Fruit fly (Drosophila melanogaster) whole organism, embryonic: ENCODE results near the gene Chd64.

Source experiments
- Adf1 ChIP-seq: fragments of 200-800 bp; sonication (Bioruptor generic); IDR thresholded peaks from 2 replicates; pipeline ENCODE4 v1.3.6; 2022; ENCODE audit warnings: missing biosample characterization, missing genetic modification characterization
- Atf3 ChIP-seq: fragments of 200-800 bp; sonication (Bioruptor generic); optimal IDR thresholded peaks from 3 replicates; lab custom pipeline; 2016; ENCODE audit warnings: missing biosample characterization, missing genetic modification characterization
- BEAF-32 ChIP-seq: fragments of 200-800 bp; sonication (Bioruptor generic); optimal IDR thresholded peaks from 3 replicates; lab custom pipeline; 2017; ENCODE audit warnings: missing biosample characterization, missing genetic modification characterization, mild to moderate bottlenecking, moderate library complexity, missing genetic modification reagents
- CG10565 ChIP-seq: fragments of 200-800 bp; sonication (Bioruptor generic); optimal IDR thresholded peaks from 3 replicates; lab custom pipeline; 2016; ENCODE audit warnings: missing biosample characterization, mild to moderate bottlenecking, missing genetic modification characterization
- CG11085 ChIP-seq: fragments of 200-800 bp; sonication (Bioruptor generic); IDR thresholded peaks from 2 replicates; pipeline ENCODE4 v1.3.6; 2022; ENCODE audit warnings: missing biosample characterization, missing genetic modification characterization
- CG12155 ChIP-seq: fragments of 200-800 bp; sonication (Bioruptor generic); optimal IDR thresholded peaks from 3 replicates; lab custom pipeline; 2016; ENCODE audit warnings: missing biosample characterization, missing genetic modification characterization
- CG12236 ChIP-seq: fragments of 200-800 bp; sonication (Bioruptor generic); optimal IDR thresholded peaks from 2 replicates; lab custom pipeline; 2016; ENCODE audit warnings: missing biosample characterization, missing genetic modification characterization
- CG14710 ChIP-seq: fragments of 200-800 bp; sonication (Bioruptor generic); optimal IDR thresholded peaks from 3 replicates; lab custom pipeline; 2019; ENCODE audit warnings: missing biosample characterization, mild to moderate bottlenecking, missing genetic modification characterization, moderate library complexity
- CG14860 ChIP-seq: fragments of 200-800 bp; sonication (Bioruptor generic); IDR thresholded peaks from 3 replicates; pipeline ENCODE4 v1.3.6; 2022; ENCODE audit warnings: missing biosample characterization, missing genetic modification characterization; ENCODE audit not compliant: partially characterized antibody
- CG14965 ChIP-seq: fragments of 200-800 bp; sonication (Bioruptor generic); optimal IDR thresholded peaks from 2 replicates; lab custom pipeline; 2016; ENCODE audit warnings: missing biosample characterization, missing genetic modification characterization, borderline replicate concordance
- CG16863 ChIP-seq: fragments of 200-800 bp; sonication (Bioruptor generic); optimal IDR thresholded peaks from 3 replicates; lab custom pipeline; 2016; ENCODE audit warnings: missing biosample characterization, missing genetic modification characterization
- CG17361 ChIP-seq: fragments of 200-800 bp; sonication (Bioruptor generic); IDR thresholded peaks from 3 replicates; pipeline ENCODE4 v1.3.6; 2022; ENCODE audit warnings: missing biosample characterization, missing genetic modification characterization
- CG17568 ChIP-seq: fragments of 200-800 bp; sonication (Bioruptor generic); optimal IDR thresholded peaks from 2 replicates; lab custom pipeline; 2018; ENCODE audit warnings: missing biosample characterization, mild to moderate bottlenecking, missing genetic modification characterization, moderate library complexity
- CG1832 ChIP-seq: fragments of 200-800 bp; sonication (Bioruptor generic); optimal IDR thresholded peaks from 2 replicates; lab custom pipeline; 2017; ENCODE audit warnings: missing biosample characterization, mild to moderate bottlenecking, missing genetic modification characterization, inconsistent platforms
- CG18764 ChIP-seq: fragments of 200-800 bp; sonication (Bioruptor generic); optimal IDR thresholded peaks from 3 replicates; lab custom pipeline; 2016; ENCODE audit warnings: missing biosample characterization, missing genetic modification characterization
- CG2120 ChIP-seq: fragments of 200-800 bp; sonication (Bioruptor generic); optimal IDR thresholded peaks from 3 replicates; lab custom pipeline; 2016; ENCODE audit warnings: missing biosample characterization, missing genetic modification characterization
- CG2678 ChIP-seq: fragments of 200-800 bp; sonication (Bioruptor generic); optimal IDR thresholded peaks from 3 replicates; lab custom pipeline; 2019; ENCODE audit warnings: missing biosample characterization, mild to moderate bottlenecking, missing genetic modification characterization, moderate library complexity
- CG34224 ChIP-seq: fragments of 200-800 bp; sonication (Bioruptor generic); IDR thresholded peaks from 3 replicates; pipeline ENCODE4 v1.3.6; 2022; ENCODE audit warnings: missing biosample characterization, missing genetic modification characterization; ENCODE audit not compliant: partially characterized antibody
- CG34376 ChIP-seq: fragments of 200-800 bp; sonication (Bioruptor generic); optimal IDR thresholded peaks from 2 replicates; lab custom pipeline; 2018; ENCODE audit warnings: missing biosample characterization, mild to moderate bottlenecking, missing genetic modification characterization
- CG3726 ChIP-seq: fragments of 200-800 bp; sonication (Bioruptor generic); IDR thresholded peaks from 3 replicates; pipeline ENCODE4, ENCODE4 v1.3.6; 2022; ENCODE audit warnings: missing biosample characterization, missing genetic modification characterization
- CG9215 ChIP-seq: fragments of 200-800 bp; sonication (Bioruptor generic); IDR thresholded peaks from 2 replicates; pipeline ENCODE4 v1.3.6; 2022; ENCODE audit warnings: missing biosample characterization, missing genetic modification characterization
- Deaf1 ChIP-seq: fragments of 200-800 bp; optimal IDR thresholded peaks from 3 replicates; lab custom pipeline; 2019; ENCODE audit warnings: missing biosample characterization, mild to moderate bottlenecking, missing genetic modification characterization, moderate library complexity
- Ets65A ChIP-seq: fragments of 200-800 bp; sonication (Bioruptor generic); peaks from one replicate; lab custom pipeline; 2016; ENCODE audit warnings: missing biosample characterization, missing genetic modification characterization
- Fer2 ChIP-seq: fragments of 200-800 bp; sonication (Bioruptor generic); optimal IDR thresholded peaks from 2 replicates; lab custom pipeline; 2018; ENCODE audit warnings: missing biosample characterization, mild to moderate bottlenecking, missing genetic modification characterization, moderate library complexity
- Hmx ChIP-seq: fragments of 200-800 bp; sonication (Bioruptor generic); optimal IDR thresholded peaks from 2 replicates; lab custom pipeline; 2016; ENCODE audit warnings: missing biosample characterization, missing genetic modification characterization
- Mrtf ChIP-seq: fragments of 200-800 bp; sonication (Bioruptor generic); IDR thresholded peaks from 3 replicates; pipeline ENCODE4 v1.3.6; 2022; ENCODE audit warnings: missing biosample characterization, missing genetic modification characterization
- NC2β ChIP-seq: fragments of 200-800 bp; sonication (Bioruptor generic); optimal IDR thresholded peaks from 2 replicates; lab custom pipeline; 2016; ENCODE audit warnings: missing biosample characterization, missing genetic modification characterization
- Nf-YC ChIP-seq: fragments of 200-800 bp; optimal IDR thresholded peaks from 3 replicates; lab custom pipeline; 2019; ENCODE audit warnings: missing biosample characterization, mild to moderate bottlenecking, missing genetic modification characterization, moderate library complexity
- Ravus ChIP-seq: fragments of 200-800 bp; sonication (Bioruptor generic); IDR thresholded peaks from 2 replicates; pipeline ENCODE4 v1.3.6; 2022; ENCODE audit warnings: missing biosample characterization, missing genetic modification characterization
- Sox100B ChIP-seq: fragments of 200-800 bp; sonication (Bioruptor generic); optimal IDR thresholded peaks from 3 replicates; lab custom pipeline; 2018; ENCODE audit warnings: missing biosample characterization, mild to moderate bottlenecking, missing genetic modification characterization
- cg ChIP-seq: fragments of 200-800 bp; sonication (Bioruptor generic); optimal IDR thresholded peaks from 3 replicates; lab custom pipeline; 2019; ENCODE audit warnings: missing biosample characterization, mild to moderate bottlenecking, missing genetic modification characterization, moderate library complexity
- crp ChIP-seq, 2 experiments: fragments of 200-800 bp; sonication (Bioruptor generic); optimal IDR thresholded peaks; 2 replicates in 1 of 2; 3 replicates in 1 of 2; lab custom pipeline; 2017; ENCODE audit warnings: missing biosample characterization in 2 of 2, missing genetic modification characterization in 2 of 2, mild to moderate bottlenecking in 1 of 2, moderate library complexity in 1 of 2
- dan ChIP-seq: fragments of 200-800 bp; sonication (Bioruptor generic); IDR thresholded peaks from 2 replicates; pipeline ENCODE4 v1.3.6; 2022; ENCODE audit warnings: missing biosample characterization, missing genetic modification characterization
- ems ChIP-seq: fragments of 200-800 bp; sonication (Bioruptor generic); optimal IDR thresholded peaks from 3 replicates; lab custom pipeline; 2016; ENCODE audit warnings: missing biosample characterization, missing genetic modification characterization
- gfzf ChIP-seq: fragments of 200-800 bp; sonication (Bioruptor generic); optimal IDR thresholded peaks from 2 replicates; lab custom pipeline; 2016; ENCODE audit warnings: missing biosample characterization, mild to moderate bottlenecking, missing genetic modification characterization, moderate library complexity
- gt ChIP-seq: fragments of 200-800 bp; sonication (Bioruptor generic); IDR thresholded peaks from 2 replicates; pipeline ENCODE4 v1.3.6; 2022; ENCODE audit warnings: missing biosample characterization, missing genetic modification characterization
- kah ChIP-seq: fragments of 200-800 bp; sonication (Bioruptor generic); optimal IDR thresholded peaks from 2 replicates; lab custom pipeline; 2018; ENCODE audit warnings: missing biosample characterization, mild to moderate bottlenecking, missing genetic modification characterization
- lbe ChIP-seq: fragments of 200-800 bp; sonication (Bioruptor generic); optimal IDR thresholded peaks from 2 replicates; lab custom pipeline; 2016; ENCODE audit warnings: missing biosample characterization, mild to moderate bottlenecking, missing genetic modification characterization
- lola ChIP-seq, 3 experiments: fragments of >200 bp in 2 of 3; fragments of 200-800 bp in 1 of 3; sonication (Bioruptor generic) in 1 of 3; optimal IDR thresholded peaks; 2 replicates each; lab custom pipeline; 2017 to 2019; ENCODE audit warnings: missing biosample characterization in 3 of 3, missing genetic modification characterization in 3 of 3, mild to moderate bottlenecking in 1 of 3, moderate library complexity in 1 of 3
- luna ChIP-seq: fragments of 200-800 bp; sonication (Bioruptor generic); optimal IDR thresholded peaks from 2 replicates; lab custom pipeline; 2016; ENCODE audit warnings: missing biosample characterization, missing genetic modification characterization
- nom ChIP-seq: fragments of 200-800 bp; sonication (Bioruptor generic); optimal IDR thresholded peaks from 2 replicates; lab custom pipeline; 2017; ENCODE audit warnings: missing biosample characterization, missing genetic modification characterization, mild to moderate bottlenecking, moderate library complexity, missing genetic modification reagents
- pho ChIP-seq: fragments of 200-800 bp; sonication (Bioruptor generic); optimal IDR thresholded peaks from 2 replicates; lab custom pipeline; 2016; ENCODE audit warnings: missing biosample characterization, missing genetic modification characterization
- phol ChIP-seq: fragments of 200-800 bp; sonication (Bioruptor generic); optimal IDR thresholded peaks from 3 replicates; lab custom pipeline; 2018; ENCODE audit warnings: missing biosample characterization, mild to moderate bottlenecking, missing genetic modification characterization, moderate library complexity
- prd ChIP-seq, 3 experiments: fragments of >200 bp in 2 of 3; fragments of 200-800 bp in 1 of 3; sonication (Bioruptor generic) in 1 of 3; optimal IDR thresholded peaks in 2 of 3; IDR thresholded peaks in 1 of 3; 2 replicates in 2 of 3; 3 replicates in 1 of 3; pipeline versions ENCODE4 v1.3.6 to Lab custom; 2017 to 2022; ENCODE audit warnings: missing biosample characterization in 1 of 3, missing genetic modification characterization in 1 of 3
- psq ChIP-seq: fragments of 200-800 bp; sonication (Bioruptor generic); optimal IDR thresholded peaks from 2 replicates; lab custom pipeline; 2017; ENCODE audit warnings: missing biosample characterization, missing genetic modification characterization
- so ChIP-seq: fragments of 200-800 bp; sonication (Bioruptor generic); IDR thresholded peaks from 3 replicates; pipeline ENCODE4 v1.3.6; 2022; ENCODE audit warnings: missing biosample characterization, missing genetic modification characterization
- sob ChIP-seq: fragments of 200-800 bp; sonication (Bioruptor generic); IDR thresholded peaks from 2 replicates; pipeline ENCODE4 v1.3.6; 2022; ENCODE audit warnings: missing biosample characterization, missing genetic modification characterization
- vvl ChIP-seq: fragments of 200-800 bp; sonication (Bioruptor generic); IDR thresholded peaks from 2 replicates; pipeline ENCODE4 v1.3.6; 2022; ENCODE audit warnings: missing biosample characterization, missing genetic modification characterization

Gene Chd64

dm6 chr3L:4070221-4070995 is 51.8 kb downstream of the Chd64 start (continued):
- no peak for TF ChIP-seq prd (optimal IDR thresholded peaks at IDR 0.05; lab: Kevin White, UChicago)
- peak; percentile 92 for TF ChIP-seq prd (GFP tag; IDR thresholded peaks at IDR 0.05; lab: Robert Waterston, UW)
- peak; percentile 70 for TF ChIP-seq gt
- peak; percentile 74 for TF ChIP-seq Adf1
- peak; percentile 89 for TF ChIP-seq CG3726 (GFP tag; lab: Robert Waterston, UW)
- no peak for TF ChIP-seq BEAF-32 (GFP tag; lab: Kevin White, UChicago)
- no peak for TF ChIP-seq luna
- peak; percentile 96 for TF ChIP-seq lbe (GFP tag; lab: Kevin White, UChicago)
- peak; percentile 82 for TF ChIP-seq CG9215
- TF ChIP-seq gfzf (GFP tag; lab: Kevin White, UChicago), result no peak
- peak; percentile 80 for TF ChIP-seq CG12155
- TF ChIP-seq lola (GFP tag; optimal IDR thresholded peaks at IDR 0.05; lab: Kevin White, UChicago), result peak in 1 of 3 experiments; percentile 25
- no peak for TF ChIP-seq CG34224 (GFP tag; lab: Robert Waterston, UW)
- peak in 1 of 2 experiments; percentile 24 for TF ChIP-seq crp (GFP tag; optimal IDR thresholded peaks at IDR 0.05; lab: Kevin White, UChicago)
- TF ChIP-seq CG14710 (tag; lab: Kevin White, UChicago), result no peak
- peak; percentile 63 for TF ChIP-seq kah (GFP tag; lab: Kevin White, UChicago)
- peak; percentile 41 for TF ChIP-seq psq (GFP tag; lab: Kevin White, UChicago)
- peak; percentile 75 for TF ChIP-seq CG17361 (GFP tag; lab: Robert Waterston, UW)
- TF ChIP-seq CG2120 (GFP tag; lab: Kevin White, UChicago), result peak; percentile 95
- TF ChIP-seq CG1832 (GFP tag; lab: Kevin White, UChicago), result no peak
- TF ChIP-seq CG17568, result no peak
- TF ChIP-seq Sox100B (GFP tag; lab: Kevin White, UChicago), result peak; percentile 61
- peak; percentile 47 for TF ChIP-seq ems
- TF ChIP-seq CG18764, result peak; percentile 58
- TF ChIP-seq pho (GFP tag; lab: Kevin White, UChicago), result peak; percentile 85
- peak; percentile 76 for TF ChIP-seq Atf3 (GFP tag; lab: Kevin White, UChicago)
- TF ChIP-seq Ravus, result peak; percentile 85
- TF ChIP-seq Ets65A (GFP tag; lab: Kevin White, UChicago), result peak; percentile 99
- peak; percentile 90 for TF ChIP-seq Mrtf (GFP tag; lab: Robert Waterston, UW)
- TF ChIP-seq phol (tag; lab: Kevin White, UChicago), result peak; percentile 80
- peak; percentile 77 for TF ChIP-seq NC2β (GFP tag; lab: Kevin White, UChicago)
- TF ChIP-seq Deaf1 (tag; lab: Kevin White, UChicago), result peak; percentile 49
- TF ChIP-seq CG11085 (GFP tag; lab: Robert Waterston, UW), result peak; percentile 60
- peak; percentile 73 for TF ChIP-seq CG12236 (GFP tag; lab: Kevin White, UChicago)
- peak; percentile 93 for TF ChIP-seq sob (GFP tag; lab: Robert Waterston, UW)
- no peak for TF ChIP-seq Nf-YC (tag; lab: Kevin White, UChicago)
- peak; percentile 93 for TF ChIP-seq so (GFP tag; lab: Robert Waterston, UW)
- TF ChIP-seq CG10565 (GFP tag; lab: Kevin White, UChicago), result peak; percentile 46
- TF ChIP-seq cg (GFP tag; lab: Kevin White, UChicago), result no peak
- TF ChIP-seq CG16863 (GFP tag; lab: Kevin White, UChicago), result peak; percentile 88
- peak; percentile 96 for TF ChIP-seq vvl (GFP tag; lab: Robert Waterston, UW)
- no peak for TF ChIP-seq dan (GFP tag; lab: Robert Waterston, UW)
- TF ChIP-seq CG34376, result no peak
- TF ChIP-seq CG14860 (GFP tag; lab: Robert Waterston, UW), result no peak
- TF ChIP-seq nom, result peak; percentile 84
- peak; percentile 27 for TF ChIP-seq Hmx
- peak; percentile 91 for TF ChIP-seq CG2678
- TF ChIP-seq CG14965 (GFP tag; lab: Kevin White, UChicago), result peak; percentile 27
- peak; percentile 64 for TF ChIP-seq Fer2 (tag; lab: Kevin White, UChicago)
